Worm (Caenorhabditis elegans) whole organism, early embryonic: ENCODE results near the gene tat-1.

Experiments
- B0310.2 ChIP-seq: sonication (generic microtip); optimal IDR thresholded peaks from 2 replicates; lab custom pipeline; 2016; ENCODE audit warnings: mild to moderate bottlenecking, missing genetic modification characterization, missing compliant biosample characterization
- F13C5.2 ChIP-seq: sonication (generic microtip); optimal IDR thresholded peaks from 2 replicates; lab custom pipeline; 2017; ENCODE audit warnings: mild to moderate bottlenecking, missing genetic modification characterization, inconsistent platforms, missing compliant biosample characterization
- aly-1 ChIP-seq: sonication (generic microtip); optimal IDR thresholded peaks from 2 replicates; lab custom pipeline; 2016; ENCODE audit warnings: missing genetic modification characterization, missing compliant biosample characterization
- ama-1 ChIP-seq: fragments of 150-350 bp; optimal IDR thresholded peaks from 2 replicates; lab custom pipeline; 2014
- ceh-13 ChIP-seq: fragments of 200-800 bp; sonication (Bioruptor generic); optimal IDR thresholded peaks from 2 replicates; lab custom pipeline; 2018; ENCODE audit warnings: mild to moderate bottlenecking, missing genetic modification characterization, missing compliant biosample characterization
- ceh-36 ChIP-seq: sonication (generic microtip); optimal IDR thresholded peaks from 2 replicates; lab custom pipeline; 2016; ENCODE audit warnings: missing genetic modification characterization, inconsistent platforms, missing compliant biosample characterization
- ets-7 ChIP-seq: sonication (generic microtip); optimal IDR thresholded peaks from 2 replicates; lab custom pipeline; 2016; ENCODE audit warnings: missing genotype, missing genetic modification characterization, missing compliant biosample characterization
- flt-1 ChIP-seq: fragments of 200-800 bp; sonication (Bioruptor generic); IDR thresholded peaks from 2 replicates; pipeline ENCODE4 v1.3.6; 2022; ENCODE audit warnings: missing genetic modification characterization, missing compliant biosample characterization
- hmbx-1 ChIP-seq: sonication (generic microtip); optimal IDR thresholded peaks from 2 replicates; lab custom pipeline; 2016; ENCODE audit warnings: mild to moderate bottlenecking, missing genetic modification characterization, missing compliant biosample characterization
- hmg-4 ChIP-seq: fragments of 200-800 bp; sonication (Bioruptor generic); optimal IDR thresholded peaks from 2 replicates; lab custom pipeline; 2018; ENCODE audit warnings: mild to moderate bottlenecking, missing genetic modification characterization, missing compliant biosample characterization
- hnd-1 ChIP-seq: sonication (generic microtip); optimal IDR thresholded peaks from 2 replicates; lab custom pipeline; 2016; ENCODE audit warnings: missing genetic modification characterization, missing compliant biosample characterization
- pes-1 ChIP-seq: fragments of 200-800 bp; sonication (Bioruptor generic); IDR thresholded peaks from 2 replicates; pipeline ENCODE4 v1.3.6; 2022; ENCODE audit warnings: missing genetic modification reagents, missing genetic modification characterization, missing compliant biosample characterization
- scrt-1 ChIP-seq: fragments of 200-800 bp; sonication (Bioruptor generic); IDR thresholded peaks from 2 replicates; pipeline ENCODE4 v1.3.6; 2022; ENCODE audit warnings: missing genetic modification characterization, missing compliant biosample characterization
- sea-1 ChIP-seq: fragments of 200-800 bp; sonication (Bioruptor generic); conservative IDR thresholded peaks from 2 replicates; pipeline ENCODE4 v1.3.6; 2022; ENCODE audit warnings: missing genetic modification characterization, missing compliant biosample characterization
- tbx-11 ChIP-seq: fragments of 200-800 bp; sonication (Bioruptor generic); IDR thresholded peaks from 2 replicates; pipeline ENCODE4 v1.3.6; 2022; ENCODE audit warnings: missing genetic modification characterization, missing compliant biosample characterization
- tbx-37 ChIP-seq: fragments of 200-800 bp; sonication (Bioruptor generic); conservative IDR thresholded peaks from 2 replicates; pipeline ENCODE4 v1.3.6; 2022; ENCODE audit warnings: missing genetic modification reagents, missing genetic modification characterization, missing compliant biosample characterization
- tra-4 ChIP-seq: sonication (generic microtip); optimal IDR thresholded peaks from 2 replicates; lab custom pipeline; 2017; ENCODE audit warnings: missing genetic modification characterization, missing compliant biosample characterization

Gene tat-1

ce11 chrIII:12436215-12436614, 14.7 kb upstream of the tat-1 start, which contains the start of gene fbxa-218:
Gene fbxa-218 (plus strand): TSS chrIII:12436515.
- TF ChIP-seq pes-1 (GFP tag; lab: Robert Waterston, UW) (no peak), tbx-37 (GFP tag; lab: Robert Waterston, UW) (no peak), ceh-13 (GFP tag; lab: Kevin White, UChicago) (no peak), F13C5.2 (tag; lab: Kevin White, UChicago) (no peak)

ce11 chrIII:12434104-12434503, 12.6 kb upstream of the tat-1 start, which contains the start of gene Y49E10.27:
Gene Y49E10.27 (plus strand): TSS chrIII:12434404.
- TF ChIP-seq ceh-36 (no peak), hnd-1 (tag; lab: Kevin White, UChicago) (no peak), tra-4 (tag; lab: Kevin White, UChicago) (no peak), hmbx-1 (no peak), aly-1 (no peak), scrt-1 (GFP tag; lab: Robert Waterston, UW) (no peak), hmg-4 (no peak), pes-1 (GFP tag; lab: Robert Waterston, UW) (no peak)

DNA sequence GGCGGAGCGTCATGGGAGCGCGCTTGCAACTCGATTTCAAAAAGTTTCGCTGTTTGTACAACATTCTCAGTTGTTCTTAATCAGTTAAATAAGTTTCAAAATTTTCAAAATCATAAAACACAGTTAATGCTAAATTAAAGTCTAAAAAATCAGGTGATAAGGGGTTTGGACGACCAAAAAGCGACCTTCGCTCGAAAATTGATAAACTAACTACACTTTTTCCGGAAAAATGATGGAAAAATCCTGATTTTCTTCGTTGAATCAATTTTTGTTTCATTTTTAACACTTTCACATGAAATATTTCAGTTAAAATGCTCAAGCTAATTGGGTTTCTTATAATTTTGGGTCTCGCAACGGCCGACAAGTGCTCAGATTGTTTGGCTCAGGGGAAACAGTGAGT, 8.7 kb upstream of the tat-1 start, which contains the start of gene Y49E10.16:
Gene Y49E10.16 (plus strand): TSS at position 301 of the 400 bp plus-strand sequence.
- TF ChIP-seq ets-7 (tag; lab: Kevin White, UChicago) (no peak), aly-1 (no peak), F13C5.2 (tag; lab: Kevin White, UChicago) (no peak), tbx-37 (GFP tag; lab: Robert Waterston, UW) (no peak), tra-4 (tag; lab: Kevin White, UChicago) (no peak), hmbx-1 (no peak), hmg-4 (no peak)

- TF ChIP-seq aly-1 (no peak), F13C5.2 (tag; lab: Kevin White, UChicago) (peak; percentile 77)
These were observed 8.1 kb upstream of the tat-1 start, which contains the start of gene snr-6 for ce11 chrIII:12429579-12430084. Gene snr-6 (minus strand): TSS chrIII:12429629.

- no peak for TF ChIP-seq ama-1 (lab: Kevin White, UChicago)
- no peak for TF ChIP-seq hmg-4
- no peak for TF ChIP-seq hnd-1 (tag; lab: Kevin White, UChicago)
- no peak for TF ChIP-seq flt-1 (GFP tag; lab: Robert Waterston, UW)
- TF ChIP-seq aly-1 = no peak
- no peak for TF ChIP-seq ets-7 (tag; lab: Kevin White, UChicago)
- no peak for TF ChIP-seq B0310.2
- TF ChIP-seq hmbx-1 = no peak
- TF ChIP-seq tra-4 (tag; lab: Kevin White, UChicago) = no peak
- TF ChIP-seq tbx-11 = no peak
- TF ChIP-seq ceh-36 = no peak
- no peak for TF ChIP-seq sea-1
- no peak for TF ChIP-seq pes-1 (GFP tag; lab: Robert Waterston, UW)
- no peak for TF ChIP-seq ceh-13 (GFP tag; lab: Kevin White, UChicago)
- no peak for TF ChIP-seq F13C5.2 (tag; lab: Kevin White, UChicago)
These were observed 7.4 kb upstream of the tat-1 start for ce11 chrIII:12428799-12429351.

DNA sequence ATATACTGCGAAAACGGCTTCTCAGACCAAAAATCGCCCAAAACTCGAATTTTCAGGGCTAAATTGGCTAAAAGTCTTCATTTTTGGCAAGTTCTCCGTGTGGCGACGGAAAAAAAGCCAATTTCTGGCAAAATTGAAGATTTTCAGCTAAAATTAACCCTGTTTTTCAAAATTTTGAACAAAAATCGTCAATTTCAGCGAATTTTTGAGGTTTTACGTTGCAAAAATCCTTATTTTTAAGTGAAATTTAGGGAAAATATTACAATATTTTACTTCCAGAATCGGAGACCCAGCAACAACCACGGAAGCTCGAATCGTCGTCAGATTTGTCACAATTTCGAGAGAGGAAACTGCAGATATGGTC, 6.7 kb upstream of the tat-1 start:
- TF ChIP-seq aly-1 = no peak
- no peak for TF ChIP-seq tbx-37 (GFP tag; lab: Robert Waterston, UW)
- TF ChIP-seq ceh-13 (GFP tag; lab: Kevin White, UChicago) = no peak
- TF ChIP-seq pes-1 (GFP tag; lab: Robert Waterston, UW) = no peak
- no peak for TF ChIP-seq tbx-11
- TF ChIP-seq ama-1 (lab: Kevin White, UChicago) = no peak
- no peak for TF ChIP-seq scrt-1 (GFP tag; lab: Robert Waterston, UW)
- TF ChIP-seq hmg-4 = no peak
- no peak for TF ChIP-seq sea-1
- TF ChIP-seq hnd-1 (tag; lab: Kevin White, UChicago) = no peak
- no peak for TF ChIP-seq B0310.2
- no peak for TF ChIP-seq ceh-36
- TF ChIP-seq hmbx-1 = no peak

DNA sequence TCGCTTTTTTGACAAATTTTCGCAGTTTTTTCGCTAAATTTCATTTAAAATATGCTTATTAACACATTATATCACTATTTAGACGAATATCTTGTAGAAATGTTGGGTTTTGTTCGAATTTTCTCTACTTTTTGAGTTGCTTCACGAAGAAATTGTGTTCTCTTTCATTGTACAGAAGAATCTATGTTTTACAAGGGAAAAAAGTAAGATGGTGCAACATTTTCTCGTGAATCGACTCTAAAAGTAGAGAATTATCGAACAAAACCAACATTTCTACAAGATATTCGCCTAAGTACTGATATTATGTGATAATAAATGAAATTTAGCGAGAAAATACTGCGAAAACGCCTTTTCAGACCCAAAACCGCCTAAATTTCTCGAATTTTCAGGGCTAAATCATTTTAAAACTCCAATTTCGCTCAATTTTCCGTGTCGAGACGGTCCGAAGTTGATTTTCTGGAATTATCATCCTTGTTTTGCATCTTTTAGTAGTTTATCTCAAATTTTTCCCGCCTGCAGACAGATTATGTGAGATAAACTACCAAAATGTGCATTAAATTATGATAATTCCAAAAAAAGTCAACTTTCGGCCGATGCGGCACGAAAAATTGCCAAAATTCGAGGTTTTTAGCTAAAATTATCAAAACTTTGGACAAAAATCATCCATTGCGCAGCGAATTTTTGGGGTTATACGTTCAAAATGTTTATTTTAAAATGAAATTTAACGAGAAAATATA, 6.2 kb upstream of the tat-1 start:
- TF ChIP-seq hnd-1 (tag; lab: Kevin White, UChicago) (no peak), hmbx-1 (no peak), hmg-4 (no peak), tbx-37 (GFP tag; lab: Robert Waterston, UW) (no peak), B0310.2 (no peak), scrt-1 (GFP tag; lab: Robert Waterston, UW) (no peak), tbx-11 (no peak), ama-1 (lab: Kevin White, UChicago) (no peak), ets-7 (tag; lab: Kevin White, UChicago) (no peak)

DNA sequence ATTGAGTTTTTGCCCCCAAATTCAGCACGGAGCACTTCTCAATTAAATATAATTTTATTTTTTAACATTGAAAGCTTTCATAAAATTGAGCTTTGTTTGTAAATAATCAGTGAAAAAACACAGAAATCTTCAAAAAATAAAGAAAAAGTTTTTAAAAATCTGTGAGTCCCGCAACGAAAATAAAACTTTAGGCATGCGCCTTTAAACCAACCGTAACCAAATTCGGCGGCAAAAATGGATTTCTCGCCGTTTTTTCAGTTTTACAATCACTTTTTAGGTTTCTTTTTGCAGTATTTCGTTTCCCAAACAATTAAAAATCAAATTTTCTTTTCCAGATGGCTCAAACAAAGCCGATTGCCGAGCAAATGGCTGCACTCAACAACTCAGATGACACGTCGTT, 5.0 kb upstream of the tat-1 start, which contains the start of gene pie-1:
Gene pie-1 (plus strand): TSS at position 336 of the 400 bp plus-strand sequence.
- TF ChIP-seq hnd-1 (tag; lab: Kevin White, UChicago) = no peak
- no peak for TF ChIP-seq tbx-11
- no peak for TF ChIP-seq ama-1 (lab: Kevin White, UChicago)
- TF ChIP-seq F13C5.2 (tag; lab: Kevin White, UChicago) = no peak
- no peak for TF ChIP-seq tra-4 (tag; lab: Kevin White, UChicago)
- TF ChIP-seq B0310.2 = no peak
- TF ChIP-seq sea-1 = no peak
- no peak for TF ChIP-seq ceh-36
- TF ChIP-seq scrt-1 (GFP tag; lab: Robert Waterston, UW) = no peak
- no peak for TF ChIP-seq tbx-37 (GFP tag; lab: Robert Waterston, UW)
- TF ChIP-seq ceh-13 (GFP tag; lab: Kevin White, UChicago) = no peak
- no peak for TF ChIP-seq ets-7 (tag; lab: Kevin White, UChicago)
- no peak for TF ChIP-seq hmbx-1
- TF ChIP-seq flt-1 (GFP tag; lab: Robert Waterston, UW) = no peak
